Fruit fly (Drosophila melanogaster): Measurements from ENCODE around the gene CG4194.

The CG4194 gene

DNA sequence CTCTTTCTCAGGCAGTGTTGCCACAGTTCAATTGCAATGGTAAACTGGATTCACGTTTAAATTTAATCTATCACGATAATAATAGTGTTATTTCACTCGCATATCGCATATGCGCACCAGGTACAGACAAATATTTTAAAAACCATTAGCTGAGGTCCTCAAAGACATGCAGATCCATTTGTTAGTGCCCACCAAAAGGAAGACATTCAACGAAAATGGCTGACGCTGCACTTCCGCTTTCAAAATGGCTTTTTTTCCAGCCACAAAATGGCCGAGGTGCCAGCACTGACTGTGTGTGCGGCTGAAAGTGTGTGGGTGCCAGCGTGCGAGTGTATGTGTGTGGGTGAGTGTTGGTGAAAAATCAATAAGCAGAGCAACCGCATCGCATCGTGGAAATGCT, 7.3 kb upstream of the CG4194 start (continued):
- TF ChIP-seq sim (GFP tag; IDR thresholded peaks at IDR 0.05) = no peak
- no peak; the same call in 2 of the 3 replicates for TF ChIP-seq CG17361 (GFP tag; IDR thresholded peaks at IDR 0.05)
- TF ChIP-seq inv (GFP tag; IDR thresholded peaks at IDR 0.05; ENCODE audit: partially characterized antibody) = no peak
- no peak for TF ChIP-seq BEAF-32 (GFP tag; optimal IDR thresholded peaks at IDR 0.05)
- no peak for TF ChIP-seq cato (GFP tag; optimal IDR thresholded peaks at IDR 0.05; ENCODE audit: borderline replicate concordance)
- TF ChIP-seq CG12942 (GFP tag; optimal IDR thresholded peaks at IDR 0.05) = no peak
- no peak for TF ChIP-seq CG3838 (GFP tag; optimal IDR thresholded peaks at IDR 0.05)
- no peak for TF ChIP-seq HmgD (GFP tag; optimal IDR thresholded peaks at IDR 0.05)
- peak; percentile 93 for TF ChIP-seq Ets65A (GFP tag)
- no peak for TF ChIP-seq bowl (GFP tag; IDR thresholded peaks at IDR 0.05)
- TF ChIP-seq aop (GFP tag; IDR thresholded peaks at IDR 0.05) = no peak
- no peak for TF ChIP-seq salm (tag; optimal IDR thresholded peaks at IDR 0.05)
- TF ChIP-seq hbn (GFP tag; IDR thresholded peaks at IDR 0.05; ENCODE audit: partially characterized antibody) = no peak
- TF ChIP-seq Lhr (GFP tag; optimal IDR thresholded peaks at IDR 0.05) = peak; percentile 1
- TF ChIP-seq amos (GFP tag; IDR thresholded peaks at IDR 0.05; ENCODE audit: partially characterized antibody) = no peak
- peak; percentile 1 for TF ChIP-seq gsb-n (tag; optimal IDR thresholded peaks at IDR 0.05)
- peak; percentile 54 for TF ChIP-seq NfI (GFP tag; optimal IDR thresholded peaks at IDR 0.05)
- no peak for TF ChIP-seq sens-2 (GFP tag; IDR thresholded peaks at IDR 0.05)
- TF ChIP-seq CG8765 (GFP tag; IDR thresholded peaks at IDR 0.05) = no peak
- TF ChIP-seq Dbx (GFP tag; IDR thresholded peaks at IDR 0.05) = no peak
- peak; percentile 10 for TF ChIP-seq CG13624 (GFP tag; optimal IDR thresholded peaks at IDR 0.05)
- no peak for TF ChIP-seq esg (GFP tag; conservative IDR thresholded peaks at IDR 0.05)
- TF ChIP-seq CG31388 (GFP tag; optimal IDR thresholded peaks at IDR 0.05) = no peak
- TF ChIP-seq CoRest (tag; optimal IDR thresholded peaks at IDR 0.05) = peak; percentile 65
- peak; percentile 48 for TF ChIP-seq Nf-YC (tag; optimal IDR thresholded peaks at IDR 0.05)
- TF ChIP-seq CG2875 (GFP tag; optimal IDR thresholded peaks at IDR 0.05) = no peak
- TF ChIP-seq CG7745 (tag; optimal IDR thresholded peaks at IDR 0.05) = no peak
- TF ChIP-seq BtbVII (GFP tag; optimal IDR thresholded peaks at IDR 0.05) = peak; percentile 36
- peak; percentile 36 for TF ChIP-seq bcd (GFP tag; optimal IDR thresholded peaks at IDR 0.05)
- TF ChIP-seq CG6654 (GFP tag; optimal IDR thresholded peaks at IDR 0.05) = no peak
- TF ChIP-seq insv (GFP tag; optimal IDR thresholded peaks at IDR 0.05) = peak in 1 of 2 experiments; percentile 0
- TF ChIP-seq scrt (GFP tag; optimal IDR thresholded peaks at IDR 0.05) = peak; percentile 34
- no peak for TF ChIP-seq exex (tag; optimal IDR thresholded peaks at IDR 0.05)
- no peak for TF ChIP-seq vnd (GFP tag; IDR thresholded peaks at IDR 0.05; ENCODE audit: partially characterized antibody)
- TF ChIP-seq ssp (GFP tag; IDR thresholded peaks at IDR 0.05) = no peak
- TF ChIP-seq Hr39 (optimal IDR thresholded peaks at IDR 0.05) = no peak
- TF ChIP-seq lab (GFP tag; optimal IDR thresholded peaks at IDR 0.05) = peak; percentile 35
- no peak for TF ChIP-seq CG11247 (GFP tag; IDR thresholded peaks at IDR 0.05)
- TF ChIP-seq tup (GFP tag; optimal IDR thresholded peaks at IDR 0.05) = no peak
- peak; percentile 18 for TF ChIP-seq CG16863 (GFP tag; optimal IDR thresholded peaks at IDR 0.05)
- no peak for TF ChIP-seq CG3995 (GFP tag; optimal IDR thresholded peaks at IDR 0.05)
- 0 out of 2 replicates have a peak, but pooled peaks have one; percentile 18 for TF ChIP-seq lmd (GFP tag; IDR thresholded peaks at IDR 0.05)
- peak; percentile 66 for TF ChIP-seq nerfin-1 (tag; optimal IDR thresholded peaks at IDR 0.05)
- TF ChIP-seq Optix (GFP tag; IDR thresholded peaks at IDR 0.05) = no peak
- TF ChIP-seq CG12299 (tag; optimal IDR thresholded peaks at IDR 0.05) = peak; percentile 21
- TF ChIP-seq Gug (GFP tag; IDR thresholded peaks at IDR 0.05) = no peak
- TF ChIP-seq Drgx (GFP tag; IDR thresholded peaks at IDR 0.05) = peak; percentile 8; the same call in 1 of the 2 replicates
- no peak for TF ChIP-seq tx (GFP tag; optimal IDR thresholded peaks at IDR 0.05)
- peak; percentile 51 for TF ChIP-seq CG7839 (tag; optimal IDR thresholded peaks at IDR 0.05)
- TF ChIP-seq CG15269 (tag; optimal IDR thresholded peaks at IDR 0.05) = peak; percentile 50
- TF ChIP-seq CG17186 (GFP tag; optimal IDR thresholded peaks at IDR 0.05) = no peak
